Worm (Caenorhabditis elegans) whole organism, late embryonic: Measurements from ENCODE around the gene rpm-1.

Experiments used
- K02D7.2 ChIP-seq: sonication (generic microtip); optimal IDR thresholded peaks from 2 replicates; lab custom pipeline; 2017; ENCODE audit warnings: mild to moderate bottlenecking, missing genetic modification characterization, missing compliant biosample characterization
- ama-1 ChIP-seq: fragments of 150-350 bp; optimal IDR thresholded peaks from 2 replicates; lab custom pipeline; 2014
- ceh-34 ChIP-seq: sonication (generic microtip); optimal IDR thresholded peaks from 2 replicates; lab custom pipeline; 2016; ENCODE audit warnings: mild to moderate bottlenecking, missing genetic modification characterization, missing compliant biosample characterization
- dve-1 ChIP-seq: sonication (generic microtip); optimal IDR thresholded peaks from 2 replicates; lab custom pipeline; 2017; ENCODE audit warnings: antibody characterized with exemption, mild to moderate bottlenecking, missing genetic modification characterization, missing compliant biosample characterization
- ets-4 ChIP-seq: sonication (generic microtip); optimal IDR thresholded peaks from 2 replicates; lab custom pipeline; 2016; ENCODE audit warnings: missing genetic modification characterization, missing compliant biosample characterization
- fkh-10 ChIP-seq: fragments of 150-350 bp; optimal IDR thresholded peaks from 2 replicates; lab custom pipeline; 2014; ENCODE audit warnings: missing biosample characterization, missing genetic modification reagents, missing genetic modification characterization
- odd-2 ChIP-seq: sonication (generic microtip); optimal IDR thresholded peaks from 2 replicates; lab custom pipeline; 2017; ENCODE audit warnings: antibody characterized with exemption, mild to moderate bottlenecking, missing genetic modification characterization, missing compliant biosample characterization
- pha-4 ChIP-seq: fragments of 150-350 bp; optimal IDR thresholded peaks from 2 replicates; lab custom pipeline; 2018; ENCODE audit warnings: missing biosample characterization, missing genetic modification reagents, missing genetic modification characterization
- ref-2 ChIP-seq: sonication (generic microtip); optimal IDR thresholded peaks from 2 replicates; lab custom pipeline; 2016; ENCODE audit warnings: missing genetic modification characterization, missing compliant biosample characterization
- sox-2 ChIP-seq: fragments of 200-800 bp; sonication (Bioruptor generic); IDR thresholded peaks from 2 replicates; pipeline ENCODE4 v1.3.6; 2022; ENCODE audit warnings: missing genetic modification reagents, missing genetic modification characterization, missing compliant biosample characterization
- unc-86 ChIP-seq: sonication (generic microtip); optimal IDR thresholded peaks from 2 replicates; lab custom pipeline; 2016; ENCODE audit warnings: missing genetic modification characterization, missing compliant biosample characterization

- TF ChIP-seq K02D7.2 (tag; lab: Kevin White, UChicago) = no peak
- no peak for TF ChIP-seq unc-86 (tag; lab: Kevin White, UChicago)
- no peak for TF ChIP-seq odd-2 (tag; lab: Kevin White, UChicago)
- TF ChIP-seq ets-4 (tag; lab: Kevin White, UChicago) = no peak
- TF ChIP-seq ref-2 = no peak
- TF ChIP-seq pha-4 (tag; lab: Kevin White, UChicago) = no peak
- no peak for TF ChIP-seq dve-1 (tag; lab: Kevin White, UChicago)
- TF ChIP-seq sox-2 = no peak
- TF ChIP-seq fkh-10 (GFP tag; lab: Kevin White, UChicago) = no peak
- TF ChIP-seq ama-1 (lab: Kevin White, UChicago) = no peak
- TF ChIP-seq ceh-34 (tag; lab: Kevin White, UChicago) = no peak
These were observed 45.9 kb downstream of the rpm-1 start, which contains the start of gene B0507.2 for ce11 chrV:8773826-8774382.
